Worm (Caenorhabditis elegans): Measurements from ENCODE around the gene T04F3.4.
A peak's percentile ranks its signal among the peaks of the same experiment; 100 is the strongest.

The T04F3.4 gene

ce11 chrV:11797272-11797855 lies 34.5 kb upstream of the T04F3.4 start (continued):
- TF ChIP-seq fos-1 (tag; optimal IDR thresholded peaks at IDR 0.05) (no peak), nhr-21 (tag; optimal IDR thresholded peaks at IDR 0.05) (peak; percentile 24), blmp-1 (tag; optimal IDR thresholded peaks at IDR 0.05; ENCODE audit: insufficient read depth) (peak; percentile 50), lsy-2 (tag; optimal IDR thresholded peaks at IDR 0.05) (no peak), nhr-6 (tag; optimal IDR thresholded peaks at IDR 0.05) (no peak), nhr-12 (tag; optimal IDR thresholded peaks at IDR 0.05) (no peak), lin-39 (tag; optimal IDR thresholded peaks at IDR 0.05) (no peak)

- TF ChIP-seq nhr-77 (tag; optimal IDR thresholded peaks at IDR 0.05) (no peak), lin-11 (tag; optimal IDR thresholded peaks at IDR 0.05) (no peak), ama-1 (optimal IDR thresholded peaks at IDR 0.05) (no peak), lin-39 (tag; optimal IDR thresholded peaks at IDR 0.05) (no peak), C34F6.9 (tag; optimal IDR thresholded peaks at IDR 0.05) (no peak), egl-27 (tag; optimal IDR thresholded peaks at IDR 0.05) (no peak), mab-5 (tag; optimal IDR thresholded peaks at IDR 0.05) (no peak), nhr-23 (tag; optimal IDR thresholded peaks at IDR 0.05) (no peak), ceh-16 (tag; optimal IDR thresholded peaks at IDR 0.05) (no peak), nhr-21 (tag; optimal IDR thresholded peaks at IDR 0.05) (peak; percentile 13), elt-1 (tag; optimal IDR thresholded peaks at IDR 0.05) (no peak), blmp-1 (tag; optimal IDR thresholded peaks at IDR 0.05; ENCODE audit: insufficient read depth) (peak; percentile 2), sma-3 (GFP tag; optimal IDR thresholded peaks at IDR 0.05) (peak; percentile 17), sma-9 (GFP tag; optimal IDR thresholded peaks at IDR 0.05) (peak; percentile 81), sma-9 (tag; optimal IDR thresholded peaks at IDR 0.05) (no peak), nhr-129 (tag; optimal IDR thresholded peaks at IDR 0.05) (no peak), ceh-82 (tag; optimal IDR thresholded peaks at IDR 0.05) (no peak), lsy-2 (tag; optimal IDR thresholded peaks at IDR 0.05) (no peak), unc-62 (GFP tag; optimal IDR thresholded peaks at IDR 0.05) (no peak), crh-2 (tag; optimal IDR thresholded peaks at IDR 0.05) (peak; percentile 8), elt-3 (tag; optimal IDR thresholded peaks at IDR 0.05) (no peak), gmeb-1 (tag; optimal IDR thresholded peaks at IDR 0.05) (no peak), nhr-25 (tag; optimal IDR thresholded peaks at IDR 0.05) (peak; percentile 53), F13H6.1 (tag; optimal IDR thresholded peaks at IDR 0.05) (no peak), nhr-237 (tag; optimal IDR thresholded peaks at IDR 0.05) (no peak)
These were observed 33.5 kb upstream of the T04F3.4 start for ce11 chrV:11796343-11796742.

- TF ChIP-seq snpc-4 (tag; optimal IDR thresholded peaks at IDR 0.05) (no peak), mdl-1 (tag; optimal IDR thresholded peaks at IDR 0.05) (peak in 1 of 2 experiments; percentile 2), unc-62 (GFP tag; optimal IDR thresholded peaks at IDR 0.05) (no peak), egl-27 (tag; optimal IDR thresholded peaks at IDR 0.05) (peak; percentile 69), nhr-25 (tag; optimal IDR thresholded peaks at IDR 0.05) (peak; percentile 52), sma-3 (GFP tag; optimal IDR thresholded peaks at IDR 0.05) (peak; percentile 59), nhr-21 (tag; optimal IDR thresholded peaks at IDR 0.05) (peak; percentile 73), lin-11 (tag; optimal IDR thresholded peaks at IDR 0.05) (no peak), sma-9 (GFP tag; optimal IDR thresholded peaks at IDR 0.05) (peak; percentile 79), sma-9 (tag; optimal IDR thresholded peaks at IDR 0.05) (no peak)
These were observed 32.5 kb upstream of the T04F3.4 start for ce11 chrV:11795352-11795751.

DNA sequence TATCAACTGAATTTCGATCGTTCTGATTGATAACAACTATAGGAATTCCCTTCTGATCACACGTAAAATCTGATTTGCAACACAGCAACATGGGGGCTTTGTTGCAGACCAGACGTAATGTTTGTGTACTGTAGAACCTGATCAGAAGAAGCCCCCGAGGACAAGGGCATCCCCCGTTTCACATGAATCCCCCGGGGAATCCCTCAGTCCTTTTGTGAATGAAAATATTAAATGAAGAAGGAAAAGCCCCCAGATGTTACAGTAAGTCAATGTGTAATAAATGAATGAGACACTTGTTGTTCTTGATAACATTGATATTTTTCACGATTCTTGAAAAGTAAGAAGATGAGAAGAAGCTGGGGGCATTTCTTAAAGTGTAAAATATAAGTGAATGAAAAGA lies 31.3 kb upstream of the T04F3.4 start:
- TF ChIP-seq nhr-25 (tag; optimal IDR thresholded peaks at IDR 0.05) (peak; percentile 81), Y55F3AM.14 (GFP tag; optimal IDR thresholded peaks at IDR 0.05) (no peak), blmp-1 (tag; optimal IDR thresholded peaks at IDR 0.05; ENCODE audit: insufficient read depth) (peak; percentile 38)

ce11 chrV:11789474-11789873 lies 26.6 kb upstream of the T04F3.4 start, which contains the start of gene D2023.1:
TSS of gene D2023.1 (plus strand) at chrV:11789550.
- TF ChIP-seq F13H6.1 (tag; optimal IDR thresholded peaks at IDR 0.05) (no peak), Y55F3AM.14 (GFP tag; optimal IDR thresholded peaks at IDR 0.05) (no peak), skn-1 (tag; optimal IDR thresholded peaks at IDR 0.05) (no peak), nhr-25 (tag; optimal IDR thresholded peaks at IDR 0.05) (no peak), C34F6.9 (tag; optimal IDR thresholded peaks at IDR 0.05) (no peak), nhr-6 (tag; optimal IDR thresholded peaks at IDR 0.05) (no peak), nhr-129 (tag; optimal IDR thresholded peaks at IDR 0.05) (no peak), nhr-77 (tag; optimal IDR thresholded peaks at IDR 0.05) (no peak), elt-1 (tag; optimal IDR thresholded peaks at IDR 0.05) (no peak), sma-3 (GFP tag; optimal IDR thresholded peaks at IDR 0.05) (no peak), elt-3 (tag; optimal IDR thresholded peaks at IDR 0.05) (no peak), sma-9 (GFP tag; optimal IDR thresholded peaks at IDR 0.05) (no peak), sma-9 (tag; optimal IDR thresholded peaks at IDR 0.05) (no peak), peb-1 (tag; optimal IDR thresholded peaks at IDR 0.05) (no peak), nhr-10 (tag; optimal IDR thresholded peaks at IDR 0.05) (no peak), aly-2 (tag; optimal IDR thresholded peaks at IDR 0.05) (no peak)

Measured in whole organism, L2 larva.